Fruit fly (Drosophila melanogaster) whole organism, embryonic: Measurements from ENCODE around the gene Ctl1.

Source experiments
- BEAF-32 ChIP-seq: fragments of 200-800 bp; sonication (Bioruptor generic); optimal IDR thresholded peaks from 3 replicates; lab custom pipeline; 2017; ENCODE audit warnings: missing biosample characterization, missing genetic modification characterization, mild to moderate bottlenecking, moderate library complexity, missing genetic modification reagents
- CG10209 ChIP-seq: fragments of 200-800 bp; sonication (Bioruptor generic); optimal IDR thresholded peaks from 3 replicates; lab custom pipeline; 2017; ENCODE audit warnings: missing biosample characterization, mild to moderate bottlenecking, missing genetic modification characterization, missing genetic modification reagents
- CG10267 ChIP-seq: fragments of 200-800 bp; sonication (Bioruptor generic); optimal IDR thresholded peaks from 2 replicates; lab custom pipeline; 2018; ENCODE audit warnings: missing biosample characterization, mild to moderate bottlenecking, missing genetic modification characterization, moderate library complexity
- CG1233 ChIP-seq: fragments of 200-800 bp; sonication (Bioruptor generic); optimal IDR thresholded peaks from 4 replicates; lab custom pipeline; 2018; ENCODE audit warnings: missing biosample characterization, mild to moderate bottlenecking, missing genetic modification characterization
- CG12769 ChIP-seq: fragments of 200-800 bp; sonication (Bioruptor generic); optimal IDR thresholded peaks from 2 replicates; lab custom pipeline; 2019; ENCODE audit warnings: missing biosample characterization, mild to moderate bottlenecking, missing genetic modification characterization, moderate library complexity
- CG14050 ChIP-seq: fragments of 200-800 bp; sonication (Bioruptor generic); IDR thresholded peaks from 3 replicates; pipeline ENCODE4 v1.3.6; 2022; ENCODE audit warnings: missing biosample characterization, missing genetic modification characterization
- CG18262 ChIP-seq: fragments of 200-800 bp; optimal IDR thresholded peaks from 3 replicates; lab custom pipeline; 2019; ENCODE audit warnings: missing biosample characterization, mild to moderate bottlenecking, missing genetic modification characterization, moderate library complexity
- CG18764 ChIP-seq: fragments of 200-800 bp; sonication (Bioruptor generic); optimal IDR thresholded peaks from 3 replicates; lab custom pipeline; 2016; ENCODE audit warnings: missing biosample characterization, missing genetic modification characterization
- CG30403 ChIP-seq: fragments of 200-800 bp; sonication (Bioruptor generic); optimal IDR thresholded peaks from 3 replicates; lab custom pipeline; 2016; ENCODE audit warnings: missing biosample characterization, missing genetic modification characterization
- CG33213 ChIP-seq: fragments of 200-800 bp; sonication (Bioruptor generic); optimal IDR thresholded peaks from 3 replicates; lab custom pipeline; 2016; ENCODE audit warnings: missing biosample characterization, missing genetic modification characterization
- CG33557 ChIP-seq: fragments of 200-800 bp; sonication (Bioruptor generic); optimal IDR thresholded peaks from 2 replicates; lab custom pipeline; 2019; ENCODE audit warnings: missing biosample characterization, mild to moderate bottlenecking, missing genetic modification characterization, moderate library complexity
- CG34224 ChIP-seq: fragments of 200-800 bp; sonication (Bioruptor generic); IDR thresholded peaks from 3 replicates; pipeline ENCODE4 v1.3.6; 2022; ENCODE audit warnings: missing biosample characterization, missing genetic modification characterization; ENCODE audit not compliant: partially characterized antibody
- CG3847 ChIP-seq: fragments of 200-800 bp; sonication (Bioruptor generic); IDR thresholded peaks from 2 replicates; pipeline ENCODE4 v1.3.6; 2022; ENCODE audit warnings: missing biosample characterization, missing genetic modification characterization
- CG5953 ChIP-seq: fragments of 200-800 bp; sonication (Bioruptor generic); IDR thresholded peaks from 2 replicates; pipeline ENCODE4 v1.3.6; 2022; ENCODE audit warnings: missing biosample characterization, missing genetic modification characterization
- CG6689 ChIP-seq: fragments of 200-800 bp; sonication (Bioruptor generic); IDR thresholded peaks from 2 replicates; pipeline ENCODE4 v1.3.6; 2022; ENCODE audit warnings: missing biosample characterization, missing genetic modification characterization
- CG6791 ChIP-seq: fragments of 200-800 bp; sonication (Bioruptor generic); IDR thresholded peaks from 3 replicates; pipeline ENCODE4 v1.3.6; 2022; ENCODE audit warnings: missing biosample characterization, missing genetic modification characterization; ENCODE audit not compliant: partially characterized antibody
- CG6854 ChIP-seq: fragments of 200-800 bp; sonication (Bioruptor generic); optimal IDR thresholded peaks from 3 replicates; lab custom pipeline; 2017; ENCODE audit warnings: missing biosample characterization, mild to moderate bottlenecking, missing genetic modification characterization
- CG8478 ChIP-seq: fragments of >200 bp; optimal IDR thresholded peaks from 2 replicates; lab custom pipeline; 2018
- CrebB ChIP-seq: fragments of 200-800 bp; sonication (Bioruptor generic); optimal IDR thresholded peaks from 3 replicates; lab custom pipeline; 2018; ENCODE audit warnings: missing biosample characterization, mild to moderate bottlenecking, missing genetic modification characterization
- Dfd ChIP-seq, 2 experiments: fragments of >200 bp; optimal IDR thresholded peaks; 2 replicates each; lab custom pipeline; 2017; ENCODE audit warnings: missing biosample characterization in 2 of 2, missing genetic modification characterization in 2 of 2
- Dp ChIP-seq: fragments of 200-800 bp; sonication (Bioruptor generic); optimal IDR thresholded peaks from 2 replicates; lab custom pipeline; 2018; ENCODE audit warnings: missing biosample characterization, mild to moderate bottlenecking, missing genetic modification characterization, moderate library complexity
- Hr3 ChIP-seq: fragments of 200-800 bp; sonication (Bioruptor generic); optimal IDR thresholded peaks from 3 replicates; lab custom pipeline; 2016; ENCODE audit warnings: missing biosample characterization, missing genetic modification characterization
- Hr39 ChIP-seq: fragments of >200 bp; optimal IDR thresholded peaks from 2 replicates; lab custom pipeline; 2017
- MTF-1 ChIP-seq: fragments of 200-800 bp; sonication (Bioruptor generic); optimal IDR thresholded peaks from 2 replicates; lab custom pipeline; 2018; ENCODE audit warnings: missing biosample characterization, mild to moderate bottlenecking, missing genetic modification characterization, borderline replicate concordance
- NC2β ChIP-seq: fragments of 200-800 bp; sonication (Bioruptor generic); optimal IDR thresholded peaks from 2 replicates; lab custom pipeline; 2016; ENCODE audit warnings: missing biosample characterization, missing genetic modification characterization
- Oli ChIP-seq: fragments of 200-800 bp; sonication (Bioruptor generic); optimal IDR thresholded peaks from 2 replicates; lab custom pipeline; 2018; ENCODE audit warnings: missing biosample characterization, mild to moderate bottlenecking, missing genetic modification characterization, moderate library complexity
- Opbp ChIP-seq: fragments of 200-800 bp; sonication (Bioruptor generic); IDR thresholded peaks from 3 replicates; pipeline ENCODE4 v1.3.6; 2022; ENCODE audit warnings: missing biosample characterization, missing genetic modification characterization; ENCODE audit not compliant: partially characterized antibody
- Six4 ChIP-seq: fragments of 200-800 bp; sonication (Bioruptor generic); optimal IDR thresholded peaks from 2 replicates; lab custom pipeline; 2016; ENCODE audit warnings: missing biosample characterization, missing genetic modification characterization
- Stat92E ChIP-seq, 3 experiments: fragments of >200 bp in 2 of 3; fragments of 200-800 bp in 1 of 3; sonication (Bioruptor generic) in 1 of 3; optimal IDR thresholded peaks; 2 replicates each; lab custom pipeline; 2017 to 2019; ENCODE audit warnings: missing biosample characterization in 3 of 3, missing genetic modification characterization in 3 of 3, mild to moderate bottlenecking in 1 of 3, moderate library complexity in 1 of 3
- ab ChIP-seq: fragments of 200-800 bp; sonication (Bioruptor generic); optimal IDR thresholded peaks from 2 replicates; lab custom pipeline; 2016; ENCODE audit warnings: missing biosample characterization, missing genetic modification characterization
- ara ChIP-seq: fragments of 200-800 bp; sonication (Bioruptor generic); IDR thresholded peaks from 2 replicates; pipeline ENCODE4 v1.3.6; 2022; ENCODE audit warnings: missing biosample characterization, missing genetic modification characterization
- bcd ChIP-seq: fragments of 200-800 bp; sonication (Bioruptor generic); optimal IDR thresholded peaks from 2 replicates; lab custom pipeline; 2017; ENCODE audit warnings: missing biosample characterization, mild to moderate bottlenecking, missing genetic modification characterization
- btn ChIP-seq: fragments of 200-800 bp; sonication (Bioruptor generic); optimal IDR thresholded peaks from 2 replicates; lab custom pipeline; 2016; ENCODE audit warnings: missing biosample characterization, missing genetic modification characterization
- chm ChIP-seq: fragments of 200-800 bp; sonication (Bioruptor generic); IDR thresholded peaks from 2 replicates; pipeline ENCODE4 v1.3.6; 2022; ENCODE audit warnings: missing biosample characterization, missing genetic modification characterization
- dati ChIP-seq: fragments of 200-800 bp; sonication (Bioruptor generic); IDR thresholded peaks from 2 replicates; pipeline ENCODE4 v1.3.6; 2022; ENCODE audit warnings: missing biosample characterization, missing genetic modification characterization
- emc ChIP-seq: fragments of 200-800 bp; sonication (Bioruptor generic); optimal IDR thresholded peaks from 2 replicates; lab custom pipeline; 2016; ENCODE audit warnings: missing biosample characterization, missing genetic modification characterization
- esg ChIP-seq: fragments of 200-800 bp; sonication (Bioruptor generic); conservative IDR thresholded peaks from 2 replicates; pipeline ENCODE4 v1.3.6; 2022; ENCODE audit warnings: missing biosample characterization, missing genetic modification characterization
- grau ChIP-seq: fragments of 200-800 bp; optimal IDR thresholded peaks from 3 replicates; lab custom pipeline; 2019; ENCODE audit warnings: missing biosample characterization, mild to moderate bottlenecking, missing genetic modification characterization, moderate library complexity
- ind ChIP-seq: fragments of 200-800 bp; sonication (Bioruptor generic); optimal IDR thresholded peaks from 3 replicates; lab custom pipeline; 2016; ENCODE audit warnings: missing biosample characterization, missing genetic modification characterization
- ken ChIP-seq: fragments of 200-800 bp; sonication (Bioruptor generic); IDR thresholded peaks from 3 replicates; pipeline ENCODE4 v1.3.6; 2022; ENCODE audit warnings: missing biosample characterization, missing genetic modification characterization
- lilli ChIP-seq: fragments of 200-800 bp; sonication (Bioruptor generic); optimal IDR thresholded peaks from 3 replicates; lab custom pipeline; 2016; ENCODE audit warnings: missing biosample characterization, missing genetic modification characterization
- mld ChIP-seq: fragments of 200-800 bp; sonication (Bioruptor generic); IDR thresholded peaks from 3 replicates; pipeline ENCODE4 v1.3.6; 2022; ENCODE audit warnings: missing biosample characterization, missing genetic modification characterization; ENCODE audit not compliant: partially characterized antibody
- psq ChIP-seq: fragments of 200-800 bp; sonication (Bioruptor generic); optimal IDR thresholded peaks from 2 replicates; lab custom pipeline; 2017; ENCODE audit warnings: missing biosample characterization, missing genetic modification characterization
- row ChIP-seq: fragments of 200-800 bp; sonication (Bioruptor generic); IDR thresholded peaks from 3 replicates; pipeline ENCODE4 v1.3.6; 2022; ENCODE audit warnings: missing biosample characterization, missing genetic modification characterization
- sc ChIP-seq, 3 experiments: fragments of >200 bp in 2 of 3; fragments of 200-800 bp in 1 of 3; sonication (Bioruptor generic) in 1 of 3; optimal IDR thresholded peaks; 2 replicates in 2 of 3; 3 replicates in 1 of 3; lab custom pipeline; 2017; ENCODE audit warnings: mild to moderate bottlenecking in 1 of 3, missing biosample characterization in 1 of 3, missing genetic modification characterization in 1 of 3, missing genetic modification reagents in 1 of 3
- scrt ChIP-seq: fragments of 200-800 bp; sonication (Bioruptor generic); optimal IDR thresholded peaks from 2 replicates; lab custom pipeline; 2018; ENCODE audit warnings: missing biosample characterization, mild to moderate bottlenecking, missing genetic modification characterization, moderate library complexity
- sna ChIP-seq: fragments of 200-800 bp; sonication (Bioruptor generic); IDR thresholded peaks from 2 replicates; pipeline ENCODE4 v1.3.6; 2022; ENCODE audit warnings: missing biosample characterization, missing genetic modification characterization; ENCODE audit not compliant: partially characterized antibody
- tgo ChIP-seq: fragments of 200-800 bp; sonication (Bioruptor generic); IDR thresholded peaks from 3 replicates; pipeline ENCODE4 v1.3.6; 2022; ENCODE audit warnings: missing biosample characterization, missing genetic modification characterization
- tna ChIP-seq: fragments of 200-800 bp; sonication (Bioruptor generic); IDR thresholded peaks from 2 replicates; pipeline ENCODE4 v1.3.6; 2022; ENCODE audit warnings: missing biosample characterization, missing genetic modification characterization; ENCODE audit not compliant: partially characterized antibody
- wor ChIP-seq: fragments of 200-800 bp; sonication (Bioruptor generic); IDR thresholded peaks from 2 replicates; pipeline ENCODE4 v1.3.6; 2022; ENCODE audit warnings: missing biosample characterization, missing genetic modification characterization

Ctl1 gene

DNA sequence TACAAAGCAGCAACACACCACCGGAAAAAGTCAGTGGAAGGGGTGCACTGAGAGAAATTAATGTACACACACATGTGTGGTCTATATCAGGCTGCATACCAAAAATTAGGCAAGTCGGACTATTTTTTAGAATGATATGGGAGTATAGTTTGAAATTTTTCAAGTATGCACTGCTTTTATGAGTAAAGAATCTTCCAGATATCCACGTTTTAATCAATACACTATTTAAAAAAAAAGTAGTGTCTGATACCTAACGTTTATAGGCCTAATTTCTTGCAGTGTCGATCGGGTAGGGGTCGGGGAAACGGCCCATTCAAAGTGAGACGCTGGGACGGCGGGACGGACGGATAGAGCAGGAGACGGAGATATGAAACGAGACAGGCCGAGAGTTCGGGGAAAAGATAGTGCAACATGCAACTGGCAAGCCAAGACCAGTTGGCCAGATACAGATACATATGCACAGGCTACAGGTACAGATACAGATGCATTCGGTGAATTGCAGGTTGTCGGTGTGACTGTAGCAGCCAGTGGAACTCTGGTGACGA lies 47.3 kb upstream of the Ctl1 start (continued):
- TF ChIP-seq Dp, result no peak
- peak; percentile 77 for TF ChIP-seq psq
- TF ChIP-seq grau, result peak; percentile 91
- TF ChIP-seq BEAF-32 (GFP tag; lab: Kevin White, UChicago), result no peak
- peak in 1 of 3 experiments; percentile 97 for TF ChIP-seq Stat92E (GFP tag; optimal IDR thresholded peaks at IDR 0.05; lab: Kevin White, UChicago)
- peak; percentile 88 for TF ChIP-seq ind (GFP tag; lab: Kevin White, UChicago)
- TF ChIP-seq row (GFP tag; lab: Robert Waterston, UW), result peak; percentile 96
- TF ChIP-seq tgo (GFP tag; lab: Robert Waterston, UW), result peak; percentile 88
- TF ChIP-seq wor (GFP tag; lab: Robert Waterston, UW), result peak; percentile 91
- peak; percentile 93 for TF ChIP-seq ara
- TF ChIP-seq CG10267 (tag; lab: Kevin White, UChicago), result peak; percentile 93
- peak; percentile 85 for TF ChIP-seq CG33213 (GFP tag; lab: Kevin White, UChicago)
- peak; percentile 94 for TF ChIP-seq CG30403 (GFP tag; lab: Kevin White, UChicago)
- peak; percentile 95 for TF ChIP-seq CG10209
- peak; percentile 86 for TF ChIP-seq CG18764 (GFP tag; lab: Kevin White, UChicago)
- TF ChIP-seq sna (GFP tag; lab: Robert Waterston, UW), result no peak
- TF ChIP-seq CG14050, result peak; percentile 82
- no peak for TF ChIP-seq sc (optimal IDR thresholded peaks at IDR 0.05; lab: Kevin White, UChicago)
- TF ChIP-seq sc (GFP tag; optimal IDR thresholded peaks at IDR 0.05; lab: Kevin White, UChicago), result peak; percentile 90
- peak; percentile 94 for TF ChIP-seq Hr3
- peak; percentile 61 for TF ChIP-seq CG6854 (GFP tag; lab: Kevin White, UChicago)
- TF ChIP-seq lilli, result peak; percentile 85
- peak; percentile 94 for TF ChIP-seq Six4 (GFP tag; lab: Kevin White, UChicago)
- peak; percentile 89 for TF ChIP-seq esg
- no peak for TF ChIP-seq CG34224 (GFP tag; lab: Robert Waterston, UW)
- TF ChIP-seq emc (GFP tag; lab: Kevin White, UChicago), result peak; percentile 62
- peak; percentile 95 for TF ChIP-seq CG6689 (GFP tag; lab: Robert Waterston, UW)
- TF ChIP-seq MTF-1 (GFP tag; lab: Kevin White, UChicago), result peak; percentile 79
- no peak for TF ChIP-seq mld (GFP tag; lab: Robert Waterston, UW)
- TF ChIP-seq CG8478 (lab: Kevin White, UChicago), result peak; percentile 17
- peak; percentile 81 for TF ChIP-seq chm (GFP tag; lab: Robert Waterston, UW)
- peak; percentile 75 for TF ChIP-seq CG3847 (GFP tag; lab: Robert Waterston, UW)
- no peak for TF ChIP-seq CG6791 (GFP tag; lab: Robert Waterston, UW)
- TF ChIP-seq ab (GFP tag; lab: Kevin White, UChicago), result peak; percentile 78
- no peak for TF ChIP-seq Hr39 (lab: Kevin White, UChicago)
- peak; percentile 96 for TF ChIP-seq Oli (tag; lab: Kevin White, UChicago)
- peak; percentile 71 for TF ChIP-seq scrt (GFP tag; lab: Kevin White, UChicago)
- peak; percentile 98 for TF ChIP-seq CG18262 (tag; lab: Kevin White, UChicago)
- no peak for TF ChIP-seq tna (GFP tag; lab: Robert Waterston, UW)
- no peak for TF ChIP-seq Dfd (GFP tag; optimal IDR thresholded peaks at IDR 0.05; lab: Kevin White, UChicago)
- TF ChIP-seq CG1233 (GFP tag; lab: Kevin White, UChicago), result peak; percentile 94
- peak; percentile 83 for TF ChIP-seq CrebB (tag; lab: Kevin White, UChicago)
- no peak for TF ChIP-seq Opbp (GFP tag; lab: Robert Waterston, UW)
- TF ChIP-seq NC2β (GFP tag; lab: Kevin White, UChicago), result peak; percentile 94
- TF ChIP-seq CG12769 (tag; lab: Kevin White, UChicago), result peak; percentile 79
- TF ChIP-seq CG33557 (GFP tag; lab: Kevin White, UChicago), result peak; percentile 97
- TF ChIP-seq bcd (GFP tag; lab: Kevin White, UChicago), result peak; percentile 92
- peak; percentile 43 for TF ChIP-seq dati (GFP tag; lab: Robert Waterston, UW)
- peak; percentile 78 for TF ChIP-seq CG5953 (GFP tag; lab: Robert Waterston, UW)
- peak; percentile 94 for TF ChIP-seq btn (GFP tag; lab: Kevin White, UChicago)
- peak; percentile 83 for TF ChIP-seq ken (GFP tag; lab: Robert Waterston, UW)
